Fruit fly (Drosophila melanogaster) whole organism, embryonic: ENCODE measurements around the gene sNPF-R.

Experiments
- Aef1 ChIP-seq: fragments of 200-800 bp; sonication (Bioruptor generic); IDR thresholded peaks from 3 replicates; pipeline ENCODE4 v1.3.6; 2022; ENCODE audit warnings: missing biosample characterization, missing genetic modification characterization
- Atf-2 ChIP-seq: fragments of 200-800 bp; sonication (Bioruptor generic); optimal IDR thresholded peaks from 2 replicates; lab custom pipeline; 2016; ENCODE audit warnings: missing biosample characterization, missing genetic modification characterization
- Atf6 ChIP-seq: fragments of 200-800 bp; sonication (Bioruptor generic); IDR thresholded peaks from 2 replicates; pipeline ENCODE4 v1.3.6; 2022; ENCODE audit warnings: missing biosample characterization, missing genetic modification characterization
- Bgb ChIP-seq: fragments of 200-800 bp; sonication (Bioruptor generic); IDR thresholded peaks from 2 replicates; pipeline ENCODE4 v1.3.6; 2022; ENCODE audit warnings: missing biosample characterization, missing genetic modification characterization; ENCODE audit not compliant: partially characterized antibody
- Blimp-1 ChIP-seq: fragments of 200-800 bp; sonication (Bioruptor generic); optimal IDR thresholded peaks from 3 replicates; lab custom pipeline; 2018; ENCODE audit warnings: missing biosample characterization, missing genetic modification characterization, mild to moderate bottlenecking, moderate library complexity, missing genetic modification reagents
- CG10654 ChIP-seq: fragments of 200-800 bp; sonication (Bioruptor generic); optimal IDR thresholded peaks from 2 replicates; lab custom pipeline; 2016; ENCODE audit warnings: missing biosample characterization, missing genetic modification characterization
- CG14860 ChIP-seq: fragments of 200-800 bp; sonication (Bioruptor generic); IDR thresholded peaks from 3 replicates; pipeline ENCODE4 v1.3.6; 2022; ENCODE audit warnings: missing biosample characterization, missing genetic modification characterization; ENCODE audit not compliant: partially characterized antibody
- CG1603 ChIP-seq: fragments of 200-800 bp; sonication (Bioruptor generic); optimal IDR thresholded peaks from 2 replicates; lab custom pipeline; 2019; ENCODE audit warnings: missing biosample characterization, mild to moderate bottlenecking, missing genetic modification characterization, moderate library complexity
- CG18262 ChIP-seq: fragments of 200-800 bp; optimal IDR thresholded peaks from 3 replicates; lab custom pipeline; 2019; ENCODE audit warnings: missing biosample characterization, mild to moderate bottlenecking, missing genetic modification characterization, moderate library complexity
- CG18764 ChIP-seq: fragments of 200-800 bp; sonication (Bioruptor generic); optimal IDR thresholded peaks from 3 replicates; lab custom pipeline; 2016; ENCODE audit warnings: missing biosample characterization, missing genetic modification characterization
- CG2712 ChIP-seq: fragments of 200-800 bp; optimal IDR thresholded peaks from 3 replicates; lab custom pipeline; 2019; ENCODE audit warnings: missing biosample characterization, mild to moderate bottlenecking, missing genetic modification characterization, moderate library complexity
- CG2889 ChIP-seq: fragments of 200-800 bp; sonication (Bioruptor generic); IDR thresholded peaks from 3 replicates; pipeline ENCODE4 v1.3.6; 2022; ENCODE audit warnings: missing biosample characterization, missing genetic modification characterization
- CG30020 ChIP-seq: fragments of 200-800 bp; optimal IDR thresholded peaks from 2 replicates; lab custom pipeline; 2019; ENCODE audit warnings: missing biosample characterization, mild to moderate bottlenecking, missing genetic modification characterization, moderate library complexity
- CG34224 ChIP-seq: fragments of 200-800 bp; sonication (Bioruptor generic); IDR thresholded peaks from 3 replicates; pipeline ENCODE4 v1.3.6; 2022; ENCODE audit warnings: missing biosample characterization, missing genetic modification characterization; ENCODE audit not compliant: partially characterized antibody
- CG43689 ChIP-seq: fragments of 200-800 bp; sonication (Bioruptor generic); IDR thresholded peaks from 2 replicates; pipeline ENCODE4 v1.3.6; 2022; ENCODE audit warnings: missing biosample characterization, missing genetic modification characterization
- CG6175 ChIP-seq: fragments of 200-800 bp; sonication (Bioruptor generic); IDR thresholded peaks from 3 replicates; pipeline ENCODE4 v1.3.6; 2022; ENCODE audit warnings: missing biosample characterization, missing genetic modification characterization
- CG6272 ChIP-seq: fragments of 200-800 bp; sonication (Bioruptor generic); IDR thresholded peaks from 2 replicates; pipeline ENCODE4 v1.3.6; 2022; ENCODE audit warnings: missing biosample characterization, missing genetic modification characterization
- CG6683 ChIP-seq: fragments of 200-800 bp; sonication (Bioruptor generic); optimal IDR thresholded peaks from 2 replicates; lab custom pipeline; 2017; ENCODE audit warnings: missing biosample characterization, mild to moderate bottlenecking, missing genetic modification characterization, missing genetic modification reagents
- CG6765 ChIP-seq: fragments of 200-800 bp; sonication (Bioruptor generic); optimal IDR thresholded peaks from 3 replicates; lab custom pipeline; 2017; ENCODE audit warnings: missing biosample characterization, mild to moderate bottlenecking, missing genetic modification characterization
- CG6791 ChIP-seq: fragments of 200-800 bp; sonication (Bioruptor generic); IDR thresholded peaks from 3 replicates; pipeline ENCODE4 v1.3.6; 2022; ENCODE audit warnings: missing biosample characterization, missing genetic modification characterization; ENCODE audit not compliant: partially characterized antibody
- CG8478 ChIP-seq: fragments of >200 bp; optimal IDR thresholded peaks from 2 replicates; lab custom pipeline; 2018
- CG9727 ChIP-seq: fragments of 200-800 bp; sonication (Bioruptor generic); optimal IDR thresholded peaks from 3 replicates; lab custom pipeline; 2017; ENCODE audit warnings: missing biosample characterization, mild to moderate bottlenecking, missing genetic modification characterization
- CG9932 ChIP-seq: fragments of 200-800 bp; sonication (Bioruptor generic); IDR thresholded peaks from 2 replicates; pipeline ENCODE4 v1.3.6; 2022; ENCODE audit warnings: missing biosample characterization, missing genetic modification characterization
- CHES-1-like ChIP-seq: fragments of 200-800 bp; sonication (Bioruptor generic); optimal IDR thresholded peaks from 2 replicates; lab custom pipeline; 2016; ENCODE audit warnings: missing biosample characterization, missing genetic modification characterization
- CoRest ChIP-seq: fragments of 200-800 bp; sonication (Bioruptor generic); optimal IDR thresholded peaks from 3 replicates; lab custom pipeline; 2018; ENCODE audit warnings: missing biosample characterization, mild to moderate bottlenecking, missing genetic modification characterization, moderate library complexity
- Dbx ChIP-seq: fragments of 200-800 bp; sonication (Bioruptor generic); IDR thresholded peaks from 3 replicates; pipeline ENCODE4 v1.3.6; 2022; ENCODE audit warnings: missing biosample characterization, missing genetic modification characterization
- Dip2 ChIP-seq: fragments of 200-800 bp; sonication (Bioruptor generic); IDR thresholded peaks from 2 replicates; pipeline ENCODE4 v1.3.6; 2022; ENCODE audit warnings: missing biosample characterization, missing genetic modification characterization
- Med ChIP-seq: fragments of 200-800 bp; sonication (Bioruptor generic); peaks from one replicate; lab custom pipeline; 2016; ENCODE audit warnings: missing biosample characterization, missing genetic modification characterization, mild to moderate bottlenecking, inconsistent platforms, moderate library complexity
- NFAT ChIP-seq: fragments of 200-800 bp; sonication (Bioruptor generic); IDR thresholded peaks from 2 replicates; pipeline ENCODE4 v1.3.6; 2022; ENCODE audit warnings: missing biosample characterization, missing genetic modification characterization
- Oli ChIP-seq: fragments of 200-800 bp; sonication (Bioruptor generic); optimal IDR thresholded peaks from 2 replicates; lab custom pipeline; 2018; ENCODE audit warnings: missing biosample characterization, mild to moderate bottlenecking, missing genetic modification characterization, moderate library complexity
- PHDP ChIP-seq: fragments of 200-800 bp; sonication (Bioruptor generic); optimal IDR thresholded peaks from 3 replicates; lab custom pipeline; 2018; ENCODE audit warnings: missing biosample characterization, mild to moderate bottlenecking, missing genetic modification characterization, moderate library complexity
- Ptx1 ChIP-seq: fragments of 200-800 bp; sonication (Bioruptor generic); IDR thresholded peaks from 2 replicates; pipeline ENCODE4 v1.3.6; 2022; ENCODE audit warnings: missing biosample characterization, missing genetic modification characterization
- Scr ChIP-seq: fragments of 200-800 bp; sonication (Bioruptor generic); IDR thresholded peaks from 2 replicates; pipeline ENCODE4 v1.3.6; 2022; ENCODE audit warnings: missing biosample characterization, missing genetic modification characterization; ENCODE audit not compliant: partially characterized antibody
- Sox102F ChIP-seq: fragments of 200-800 bp; sonication (Bioruptor generic); optimal IDR thresholded peaks from 2 replicates; lab custom pipeline; 2018; ENCODE audit warnings: missing biosample characterization, mild to moderate bottlenecking, missing genetic modification characterization, moderate library complexity
- Tbp ChIP-seq: fragments of >200 bp; optimal IDR thresholded peaks from 2 replicates; lab custom pipeline; 2018; ENCODE audit warnings: missing biosample characterization, missing genetic modification characterization
- cad ChIP-seq: fragments of >200 bp; optimal IDR thresholded peaks from 2 replicates; lab custom pipeline; 2017; ENCODE audit warnings: missing biosample characterization, missing genetic modification characterization
- chinmo ChIP-seq: fragments of 200-800 bp; sonication (Bioruptor generic); IDR thresholded peaks from 4 replicates; pipeline ENCODE4 v1.3.6; 2022; ENCODE audit warnings: missing biosample characterization, missing genetic modification characterization; ENCODE audit not compliant: partially characterized antibody
- chm ChIP-seq: fragments of 200-800 bp; sonication (Bioruptor generic); IDR thresholded peaks from 2 replicates; pipeline ENCODE4 v1.3.6; 2022; ENCODE audit warnings: missing biosample characterization, missing genetic modification characterization
- dati ChIP-seq: fragments of 200-800 bp; sonication (Bioruptor generic); IDR thresholded peaks from 2 replicates; pipeline ENCODE4 v1.3.6; 2022; ENCODE audit warnings: missing biosample characterization, missing genetic modification characterization
- dysf ChIP-seq: fragments of 200-800 bp; sonication (Bioruptor generic); IDR thresholded peaks from 3 replicates; pipeline ENCODE4 v1.3.6; 2022; ENCODE audit warnings: missing biosample characterization, missing genetic modification characterization
- hbn ChIP-seq: fragments of 200-800 bp; sonication (Bioruptor generic); IDR thresholded peaks from 2 replicates; pipeline ENCODE4 v1.3.6; 2022; ENCODE audit warnings: missing biosample characterization, missing genetic modification characterization; ENCODE audit not compliant: partially characterized antibody
- knrl ChIP-seq: fragments of 200-800 bp; sonication (Bioruptor generic); IDR thresholded peaks from 3 replicates; pipeline ENCODE4 v1.3.6; 2022; ENCODE audit warnings: missing biosample characterization, missing genetic modification characterization; ENCODE audit not compliant: partially characterized antibody
- nerfin-2 ChIP-seq: fragments of 200-800 bp; sonication (Bioruptor generic); IDR thresholded peaks from 2 replicates; pipeline ENCODE4 v1.3.6; 2022; ENCODE audit warnings: missing biosample characterization, missing genetic modification characterization; ENCODE audit not compliant: partially characterized antibody
- psq ChIP-seq: fragments of 200-800 bp; sonication (Bioruptor generic); optimal IDR thresholded peaks from 2 replicates; lab custom pipeline; 2017; ENCODE audit warnings: missing biosample characterization, missing genetic modification characterization
- ranshi ChIP-seq: fragments of 200-800 bp; sonication (Bioruptor generic); IDR thresholded peaks from 2 replicates; pipeline ENCODE4 v1.3.6; 2022; ENCODE audit warnings: missing biosample characterization, missing genetic modification characterization
- rib ChIP-seq: fragments of 200-800 bp; sonication (Bioruptor generic); IDR thresholded peaks from 2 replicates; pipeline ENCODE4 v1.3.6; 2022; ENCODE audit warnings: missing biosample characterization, missing genetic modification characterization
- sc ChIP-seq, 3 experiments: fragments of >200 bp in 2 of 3; fragments of 200-800 bp in 1 of 3; sonication (Bioruptor generic) in 1 of 3; optimal IDR thresholded peaks; 2 replicates in 2 of 3; 3 replicates in 1 of 3; lab custom pipeline; 2017; ENCODE audit warnings: mild to moderate bottlenecking in 1 of 3, missing biosample characterization in 1 of 3, missing genetic modification characterization in 1 of 3, missing genetic modification reagents in 1 of 3
- unc-4 ChIP-seq: fragments of 200-800 bp; sonication (Bioruptor generic); IDR thresholded peaks from 2 replicates; pipeline ENCODE4 v1.3.6; 2022; ENCODE audit warnings: missing biosample characterization, missing genetic modification characterization; ENCODE audit not compliant: partially characterized antibody

sNPF-R gene

DNA sequence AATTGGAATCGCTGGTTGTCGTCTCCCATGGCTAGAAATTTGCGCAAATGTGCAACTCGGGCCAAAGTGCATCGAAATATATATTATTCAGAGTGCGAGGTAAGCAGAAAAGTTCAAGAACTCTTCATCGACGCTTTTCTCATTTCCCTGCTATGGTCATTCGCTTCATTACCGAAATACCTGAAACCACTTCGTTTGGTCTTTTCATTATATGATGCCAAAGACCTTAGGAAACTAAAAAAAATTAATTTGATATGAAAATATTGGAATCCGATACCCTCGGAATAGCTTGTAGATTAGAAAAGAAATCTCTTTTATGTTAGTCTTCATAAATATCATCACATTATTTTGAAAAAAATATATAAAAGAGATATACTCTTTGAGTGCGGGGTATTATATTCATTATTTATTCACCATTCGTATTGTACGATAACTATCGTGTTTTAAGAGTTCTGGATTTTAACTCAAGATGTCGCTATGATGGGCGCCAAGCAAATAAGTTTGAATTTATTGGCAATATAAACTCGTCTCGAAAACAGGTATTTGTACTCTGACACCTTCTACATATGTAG, 24.1 kb upstream of the sNPF-R start, which contains the start of gene CG14187 (continued):
- peak; percentile 44; the same call in 2 of the 3 replicates for TF ChIP-seq knrl (GFP tag; lab: Robert Waterston, UW)
- peak; percentile 74 for TF ChIP-seq Bgb
- TF ChIP-seq CG9727 (GFP tag; lab: Kevin White, UChicago) = no peak
- TF ChIP-seq CG14860 = 0 out of 3 replicates have a peak, but pooled peaks have one; percentile 26
- peak; percentile 17 for TF ChIP-seq CoRest (tag; lab: Kevin White, UChicago)
- TF ChIP-seq CG18764 (GFP tag; lab: Kevin White, UChicago) = no peak
- peak; percentile 65 for TF ChIP-seq Scr (GFP tag; lab: Robert Waterston, UW)
- peak; percentile 63; the same call in 1 of the 2 replicates for TF ChIP-seq CG9932
- peak; percentile 35 for TF ChIP-seq Med
- no peak for TF ChIP-seq rib
- TF ChIP-seq Ptx1 (GFP tag; lab: Robert Waterston, UW) = peak; percentile 25; the same call in 1 of the 2 replicates
- 0 out of 2 replicates have a peak, but pooled peaks have one; percentile 19 for TF ChIP-seq Atf6 (GFP tag; lab: Robert Waterston, UW)
- TF ChIP-seq ranshi (GFP tag; lab: Robert Waterston, UW) = no peak
- no peak for TF ChIP-seq Tbp
- peak; percentile 28 for TF ChIP-seq Blimp-1 (GFP tag; lab: Kevin White, UChicago)
- TF ChIP-seq CHES-1-like (GFP tag; lab: Kevin White, UChicago) = no peak
- 0 out of 3 replicates have a peak, but pooled peaks have one; percentile 31 for TF ChIP-seq CG34224 (GFP tag; lab: Robert Waterston, UW)
- no peak for TF ChIP-seq CG30020 (tag; lab: Kevin White, UChicago)
- no peak for TF ChIP-seq chm (GFP tag; lab: Robert Waterston, UW)
- no peak for TF ChIP-seq Dip2 (GFP tag; lab: Robert Waterston, UW)
- no peak for TF ChIP-seq psq (GFP tag; lab: Kevin White, UChicago)
- TF ChIP-seq CG8478 (lab: Kevin White, UChicago) = no peak
- peak; percentile 16 for TF ChIP-seq Sox102F
- TF ChIP-seq Atf-2 = no peak
- no peak for TF ChIP-seq Aef1 (GFP tag; lab: Robert Waterston, UW)
- TF ChIP-seq dysf (GFP tag; lab: Robert Waterston, UW) = 0 out of 3 replicates have a peak, but pooled peaks have one; percentile 31
- no peak for TF ChIP-seq CG6272 (GFP tag; lab: Robert Waterston, UW)
- peak; percentile 32; the same call in 1 of the 2 replicates for TF ChIP-seq hbn (GFP tag; lab: Robert Waterston, UW)
- TF ChIP-seq chinmo (GFP tag; lab: Robert Waterston, UW) = peak; percentile 58; the same call in 1 of the 4 replicates
- TF ChIP-seq dati (GFP tag; lab: Robert Waterston, UW) = no peak
- TF ChIP-seq CG6791 (GFP tag; lab: Robert Waterston, UW) = no peak; the same call in 2 of the 3 replicates
- TF ChIP-seq, all 482 proteins: peak for 55

DNA sequence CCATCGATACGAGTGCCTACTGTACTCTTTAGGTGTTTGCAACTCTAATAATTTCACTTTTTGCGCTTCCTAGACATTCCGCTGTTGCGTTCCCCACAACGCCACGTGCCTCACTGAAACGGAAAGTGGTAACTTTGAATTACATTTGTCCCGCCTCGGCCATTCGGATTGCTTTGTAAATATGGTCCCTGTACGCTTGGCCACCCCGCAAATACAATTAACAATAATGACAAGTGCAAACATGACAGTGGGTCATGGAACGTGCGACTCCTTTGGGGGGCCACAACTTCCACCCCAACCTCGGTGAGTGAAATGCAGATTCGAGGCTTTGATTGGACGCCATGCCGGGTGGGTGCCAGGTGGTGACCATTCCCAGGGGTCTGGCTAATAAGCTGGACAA, 22.6 kb upstream of the sNPF-R start, which contains the start of gene Ir76b:
Ir76b (minus strand) TSS at position 101 of the 400 bp plus-strand sequence.
- no peak for TF ChIP-seq CG2889 (GFP tag; lab: Robert Waterston, UW)
- peak; percentile 32 for TF ChIP-seq Med

DNA sequence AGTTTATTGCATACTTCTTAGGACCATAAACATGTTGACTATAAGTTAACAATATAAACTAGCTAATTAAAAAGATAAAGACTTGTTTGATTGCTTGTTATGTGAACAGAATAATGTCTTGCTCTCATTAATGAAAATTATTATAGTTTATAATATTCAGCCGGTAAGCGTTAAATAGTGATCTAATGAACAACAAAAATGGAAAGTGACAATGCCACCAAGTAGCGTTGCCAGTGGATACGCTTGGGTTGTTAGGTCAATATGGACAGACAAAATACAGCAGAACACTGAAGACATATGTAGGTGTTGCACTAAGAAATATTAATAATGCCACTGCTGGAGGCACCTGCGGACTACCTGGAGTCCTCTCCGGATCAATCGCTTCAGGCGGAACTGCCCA, 17.0 kb upstream of the sNPF-R start, which contains the start of gene CG14185:
CG14185 (plus strand) TSS at position 301 of the 400 bp plus-strand sequence.
- TF ChIP-seq NFAT (no peak), CG18262 (no peak), CG10654 (GFP tag; lab: Kevin White, UChicago) (no peak), unc-4 (GFP tag; lab: Robert Waterston, UW) (no peak), CG6175 (GFP tag; lab: Robert Waterston, UW) (no peak), CG2712 (tag; lab: Kevin White, UChicago) (no peak), CG6765 (no peak), nerfin-2 (GFP tag; lab: Robert Waterston, UW) (no peak), cad (GFP tag; lab: Kevin White, UChicago) (no peak), CG6683 (GFP tag; lab: Kevin White, UChicago) (no peak), CG1603 (no peak), sc (optimal IDR thresholded peaks at IDR 0.05; lab: Kevin White, UChicago) (no peak), sc (GFP tag; optimal IDR thresholded peaks at IDR 0.05; lab: Kevin White, UChicago) (no peak), Dbx (GFP tag; lab: Robert Waterston, UW) (no peak), CG43689 (no peak), Oli (tag; lab: Kevin White, UChicago) (no peak), PHDP (tag; lab: Kevin White, UChicago) (no peak)
